Worm (Caenorhabditis elegans) whole organism, L4 larva: ENCODE measurements around the gene C18D4.3.

ENCODE experiments used
- F49E8.2 ChIP-seq: sonication (generic microtip); optimal IDR thresholded peaks from 2 replicates; lab custom pipeline; 2016; ENCODE audit warnings: missing compliant biosample characterization, mild to moderate bottlenecking, missing genetic modification characterization, borderline replicate concordance
- T20F7.1 ChIP-seq: fragments of 200-800 bp; sonication (Bioruptor generic); optimal IDR thresholded peaks from 2 replicates; lab custom pipeline; 2018; ENCODE audit warnings: mild to moderate bottlenecking, missing genetic modification characterization, missing compliant biosample characterization
- hlh-30 ChIP-seq: sonication (generic microtip); optimal IDR thresholded peaks from 2 replicates; lab custom pipeline; 2017; ENCODE audit warnings: antibody characterized with exemption, mild to moderate bottlenecking, missing genetic modification characterization, missing compliant biosample characterization; ENCODE audit not compliant: insufficient read depth
- mdl-1 ChIP-seq, 2 experiments: fragments of 150-350 bp in 1 of 2; sonication (generic microtip) in 1 of 2; optimal IDR thresholded peaks; 2 replicates each; lab custom pipeline; 2014 to 2017; ENCODE audit warnings: missing biosample characterization in 2 of 2, missing genetic modification characterization in 2 of 2
- sdz-12 ChIP-seq: fragments of 200-800 bp; sonication (Bioruptor generic); optimal IDR thresholded peaks from 2 replicates; lab custom pipeline; 2018; ENCODE audit warnings: mild to moderate bottlenecking, missing genetic modification characterization, missing compliant biosample characterization
- unc-130 ChIP-seq: sonication (generic microtip); optimal IDR thresholded peaks from 2 replicates; lab custom pipeline; 2016; ENCODE audit warnings: missing genetic modification reagents, missing genetic modification characterization, missing compliant biosample characterization

DNA sequence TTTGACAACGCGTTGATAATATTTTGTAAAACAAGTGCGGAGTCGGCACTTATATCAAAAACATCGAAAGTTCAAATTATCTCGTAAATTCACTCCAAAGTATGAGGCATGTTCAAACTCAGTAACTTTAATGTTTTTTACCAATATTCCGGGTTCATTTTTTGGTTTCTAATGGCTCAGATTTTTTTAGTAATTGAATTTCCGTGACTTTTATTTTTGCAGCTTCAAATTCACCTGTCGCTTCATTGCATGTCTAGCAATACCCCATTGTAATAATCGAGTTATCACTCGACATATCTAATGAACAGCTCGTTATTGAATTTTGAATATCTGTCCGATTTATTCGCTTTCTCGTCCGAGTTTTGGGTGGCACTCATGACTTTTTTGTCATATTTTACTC, 4.9 kb downstream of the C18D4.3 start, which contains the start of gene srz-90:
- TF ChIP-seq sdz-12 (GFP tag; lab: Kevin White, UChicago) (no peak), unc-130 (GFP tag; lab: Kevin White, UChicago) (no peak), T20F7.1 (no peak), mdl-1 (tag; optimal IDR thresholded peaks at IDR 0.05; lab: Kevin White, UChicago) (no peak), hlh-30 (no peak), F49E8.2 (tag; lab: Kevin White, UChicago) (no peak)
